Fruit fly (Drosophila melanogaster): ENCODE measurements around the gene Alr.
A peak's percentile ranks its signal among the peaks of the same experiment; 100 is the strongest.

Alr gene

dm6 chrX:19762167-19762566, 14.1 kb downstream of the Alr start (continued):
- TF ChIP-seq vfl (GFP tag; optimal IDR thresholded peaks at IDR 0.05), result peak; percentile 4
- TF ChIP-seq CG7556 (GFP tag; optimal IDR thresholded peaks at IDR 0.05), result no peak
- TF ChIP-seq tap (tag; optimal IDR thresholded peaks at IDR 0.05), result no peak
- peak; percentile 61 for TF ChIP-seq CG15514 (GFP tag; optimal IDR thresholded peaks at IDR 0.05)
- peak; percentile 35 for TF ChIP-seq CoRest (tag; optimal IDR thresholded peaks at IDR 0.05)
- TF ChIP-seq z (GFP tag; IDR thresholded peaks at IDR 0.05), result no peak
- TF ChIP-seq Bgb (GFP tag; IDR thresholded peaks at IDR 0.05; ENCODE audit: partially characterized antibody), result peak; percentile 62
- TF ChIP-seq CG14860 (GFP tag; IDR thresholded peaks at IDR 0.05; ENCODE audit: partially characterized antibody), result 0 out of 3 replicates have a peak, but pooled peaks have one; percentile 33

DNA sequence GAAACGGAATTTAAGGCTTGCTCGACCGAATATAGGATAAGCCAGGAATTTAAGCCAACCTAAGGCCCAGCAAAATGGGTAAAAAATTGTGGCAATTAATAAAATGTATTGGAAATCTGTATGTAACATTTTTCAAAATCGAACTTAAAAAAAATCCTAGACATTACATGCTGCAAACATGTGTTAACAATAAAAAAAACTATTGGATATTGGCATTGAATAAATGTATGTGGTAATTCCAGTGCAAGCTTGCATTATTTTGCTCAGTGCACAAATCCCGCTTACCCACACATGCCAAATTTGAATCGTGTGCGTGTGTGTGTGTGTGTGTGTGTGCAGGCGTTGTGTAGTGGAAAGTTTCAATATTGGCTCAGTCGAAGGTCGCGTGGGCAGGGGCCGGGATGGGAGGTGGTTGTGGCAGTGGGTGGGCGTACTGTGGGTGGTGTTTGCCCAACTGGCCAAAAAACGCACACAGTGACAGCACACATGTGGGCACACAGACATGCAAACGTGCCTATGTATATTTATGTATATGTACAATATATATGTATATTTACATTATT, 15.4 kb downstream of the Alr start:
- TF ChIP-seq Hr51 (GFP tag; optimal IDR thresholded peaks at IDR 0.05), result peak in 1 of 2 experiments; percentile 14
- peak; percentile 21 for TF ChIP-seq CG18262 (tag; optimal IDR thresholded peaks at IDR 0.05)
- no peak for TF ChIP-seq CG17912 (GFP tag; optimal IDR thresholded peaks at IDR 0.05)
- no peak for TF ChIP-seq Dfd (GFP tag; optimal IDR thresholded peaks at IDR 0.05)
- peak; percentile 22 for TF ChIP-seq CG15514 (GFP tag; optimal IDR thresholded peaks at IDR 0.05)
- TF ChIP-seq CG7839 (tag; optimal IDR thresholded peaks at IDR 0.05), result peak; percentile 31
- TF ChIP-seq E2f2 (GFP tag; IDR thresholded peaks at IDR 0.05), result 0 out of 2 replicates have a peak, but pooled peaks have one; percentile 13
- no peak for TF ChIP-seq CG33557 (GFP tag; optimal IDR thresholded peaks at IDR 0.05)
- no peak for TF ChIP-seq crol (GFP tag; IDR thresholded peaks at IDR 0.05)
- TF ChIP-seq CG10209 (GFP tag; optimal IDR thresholded peaks at IDR 0.05), result peak; percentile 41
- peak; percentile 65 for TF ChIP-seq twi (tag; optimal IDR thresholded peaks at IDR 0.05)
- TF ChIP-seq zf30C (GFP tag; optimal IDR thresholded peaks at IDR 0.05), result peak; percentile 74
- TF ChIP-seq dmrt11E (tag; optimal IDR thresholded peaks at IDR 0.05), result no peak
- TF ChIP-seq phol (tag; optimal IDR thresholded peaks at IDR 0.05), result peak; percentile 32
- TF ChIP-seq CG31441 (GFP tag; IDR thresholded peaks at IDR 0.05), result 0 out of 2 replicates have a peak, but pooled peaks have one; percentile 27
- no peak for TF ChIP-seq CG12104 (GFP tag; optimal IDR thresholded peaks at IDR 0.05)
- peak; percentile 44 for TF ChIP-seq Ptx1 (GFP tag; IDR thresholded peaks at IDR 0.05)
- no peak for TF ChIP-seq HHEX (GFP tag; optimal IDR thresholded peaks at IDR 0.05)
- peak; percentile 22; the same call in 1 of the 2 replicates for TF ChIP-seq sisA (GFP tag; IDR thresholded peaks at IDR 0.05)
- no peak for TF ChIP-seq Lim3 (GFP tag; IDR thresholded peaks at IDR 0.05)
- no peak for TF ChIP-seq Mrtf (GFP tag; IDR thresholded peaks at IDR 0.05)
- TF ChIP-seq en (GFP tag; optimal IDR thresholded peaks at IDR 0.05), result no peak
- TF ChIP-seq CG33213 (GFP tag; optimal IDR thresholded peaks at IDR 0.05), result no peak
- no peak for TF ChIP-seq CG12942 (GFP tag; optimal IDR thresholded peaks at IDR 0.05)
- peak; percentile 22 for TF ChIP-seq CG4424 (GFP tag; optimal IDR thresholded peaks at IDR 0.05)
- TF ChIP-seq gro (GFP tag; optimal IDR thresholded peaks at IDR 0.05), result no peak
- TF ChIP-seq pb (GFP tag; optimal IDR thresholded peaks at IDR 0.05), result peak; percentile 6
- no peak for TF ChIP-seq amos (GFP tag; IDR thresholded peaks at IDR 0.05; ENCODE audit: partially characterized antibody)
- TF ChIP-seq CG6683 (GFP tag; optimal IDR thresholded peaks at IDR 0.05), result no peak
- no peak for TF ChIP-seq dati (GFP tag; IDR thresholded peaks at IDR 0.05)
- TF ChIP-seq Ada2b (GFP tag; IDR thresholded peaks at IDR 0.05), result no peak
- TF ChIP-seq Med (GFP tag), result peak; percentile 84
- no peak for TF ChIP-seq Doc2 (GFP tag; IDR thresholded peaks at IDR 0.05)
- peak in 1 of 2 experiments; percentile 7 for TF ChIP-seq chif (GFP tag; optimal IDR thresholded peaks at IDR 0.05)
- no peak for TF ChIP-seq CG31388 (GFP tag; optimal IDR thresholded peaks at IDR 0.05)
- TF ChIP-seq CG12391 (tag; optimal IDR thresholded peaks at IDR 0.05), result peak; percentile 20
- no peak for TF ChIP-seq prd (optimal IDR thresholded peaks at IDR 0.05)
- peak; percentile 39; the same call in 2 of the 3 replicates for TF ChIP-seq prd (GFP tag; IDR thresholded peaks at IDR 0.05)
- TF ChIP-seq CG15269 (tag; optimal IDR thresholded peaks at IDR 0.05), result no peak
- no peak for TF ChIP-seq fd102C (GFP tag; optimal IDR thresholded peaks at IDR 0.05)
- TF ChIP-seq CG12155 (GFP tag; optimal IDR thresholded peaks at IDR 0.05), result peak; percentile 13
- peak; percentile 32 for TF ChIP-seq dmrt99B (tag; optimal IDR thresholded peaks at IDR 0.05)
